Worm (Caenorhabditis elegans) whole organism, L3 larva: ENCODE results near the gene gtl-1.

Experiments used
- R02D3.7 ChIP-seq: fragments of 150-350 bp; optimal IDR thresholded peaks from 2 replicates; lab custom pipeline; 2014; ENCODE audit warnings: missing biosample characterization, missing genetic modification characterization
- ama-1 ChIP-seq: fragments of 150-350 bp; optimal IDR thresholded peaks from 2 replicates; lab custom pipeline; 2018
- ceh-82 ChIP-seq: fragments of 150-350 bp; optimal IDR thresholded peaks from 2 replicates; lab custom pipeline; 2014; ENCODE audit warnings: missing biosample characterization, missing genetic modification characterization
- nhr-12 ChIP-seq: fragments of 150-350 bp; optimal IDR thresholded peaks from 2 replicates; lab custom pipeline; 2014; ENCODE audit warnings: missing biosample characterization, missing genetic modification characterization
- nhr-67 ChIP-seq: fragments of 150-350 bp; optimal IDR thresholded peaks from 2 replicates; lab custom pipeline; 2014; ENCODE audit warnings: missing biosample characterization, missing genetic modification characterization
- ztf-11 ChIP-seq: fragments of 150-350 bp; optimal IDR thresholded peaks from 2 replicates; lab custom pipeline; 2014; ENCODE audit warnings: missing biosample characterization, missing genetic modification characterization
- ztf-4 ChIP-seq: fragments of 150-350 bp; optimal IDR thresholded peaks from 2 replicates; lab custom pipeline; 2014; ENCODE audit warnings: missing biosample characterization, missing genetic modification characterization

ce11 chrIV:11260544-11261227 lies 1.4 kb upstream of the gtl-1 start, which contains the start of gene C05C12.5:
- TF ChIP-seq R02D3.7 (tag; lab: Kevin White, UChicago) (no peak), ceh-82 (no peak), ama-1 (lab: Kevin White, UChicago) (no peak), ztf-11 (tag; lab: Kevin White, UChicago) (no peak), nhr-12 (no peak), nhr-67 (no peak), ztf-4 (no peak)
